Fruit fly (Drosophila melanogaster) S2 (cell line): ENCODE measurements around the gene CG44303.

ENCODE experiments used
- CG8478 ChIP-seq: fragments of >200 bp; optimal IDR thresholded peaks from 2 replicates; lab custom pipeline; 2018
- CTCF ChIP-seq, 2 experiments: fragments of >200 bp; optimal IDR thresholded peaks; 2 replicates each; lab custom pipeline; 2018

The CG44303 gene

dm6 chrX:6708580-6709199 is 21.5 kb upstream of the CG44303 start:
- no peak for TF ChIP-seq CG8478 (lab: Kevin White, UChicago)
- no peak for TF ChIP-seq CTCF (optimal IDR thresholded peaks at IDR 0.05; lab: Kevin White, UChicago)

dm6 chrX:6708138-6708537 is 20.9 kb upstream of the CG44303 start:
- no peak for TF ChIP-seq CG8478 (lab: Kevin White, UChicago)
- TF ChIP-seq CTCF (optimal IDR thresholded peaks at IDR 0.05; lab: Kevin White, UChicago), result no peak

dm6 chrX:6706570-6707306 is 19.5 kb upstream of the CG44303 start:
- TF ChIP-seq CG8478 (lab: Kevin White, UChicago) (no peak), CTCF (optimal IDR thresholded peaks at IDR 0.05; lab: Kevin White, UChicago) (no peak)

dm6 chrX:6705890-6706289 is 18.7 kb upstream of the CG44303 start:
- TF ChIP-seq CTCF (optimal IDR thresholded peaks at IDR 0.05; lab: Kevin White, UChicago), result no peak
- no peak for TF ChIP-seq CG8478 (lab: Kevin White, UChicago)

- TF ChIP-seq CTCF (optimal IDR thresholded peaks at IDR 0.05; lab: Kevin White, UChicago) (no peak), CG8478 (lab: Kevin White, UChicago) (no peak)
Measured at dm6 chrX:6705059-6705802, 18.0 kb upstream of the CG44303 start.

dm6 chrX:6703957-6704356 is 16.7 kb upstream of the CG44303 start:
- TF ChIP-seq CTCF (optimal IDR thresholded peaks at IDR 0.05; lab: Kevin White, UChicago) (no peak), CG8478 (lab: Kevin White, UChicago) (no peak)

- TF ChIP-seq CG8478 (lab: Kevin White, UChicago) (no peak), CTCF (optimal IDR thresholded peaks at IDR 0.05; lab: Kevin White, UChicago) (no peak)
Measured at dm6 chrX:6703237-6703636, 16.0 kb upstream of the CG44303 start.

- TF ChIP-seq CTCF (optimal IDR thresholded peaks at IDR 0.05; lab: Kevin White, UChicago) (no peak), CG8478 (lab: Kevin White, UChicago) (no peak)
Measured at dm6 chrX:6702591-6702990, 15.4 kb upstream of the CG44303 start.

- TF ChIP-seq CTCF (optimal IDR thresholded peaks at IDR 0.05; lab: Kevin White, UChicago) (no peak), CG8478 (lab: Kevin White, UChicago) (no peak)
Measured at dm6 chrX:6702028-6702433, 14.8 kb upstream of the CG44303 start.

dm6 chrX:6700990-6701530 is 13.8 kb upstream of the CG44303 start:
- no peak for TF ChIP-seq CTCF (optimal IDR thresholded peaks at IDR 0.05; lab: Kevin White, UChicago)
- TF ChIP-seq CG8478 (lab: Kevin White, UChicago), result no peak

dm6 chrX:6700263-6700989 is 13.2 kb upstream of the CG44303 start:
- TF ChIP-seq CG8478 (lab: Kevin White, UChicago) (no peak), CTCF (optimal IDR thresholded peaks at IDR 0.05; lab: Kevin White, UChicago) (no peak)

- TF ChIP-seq CG8478 (lab: Kevin White, UChicago) (no peak), CTCF (optimal IDR thresholded peaks at IDR 0.05; lab: Kevin White, UChicago) (no peak)
Measured at dm6 chrX:6699255-6699885, 12.2 kb upstream of the CG44303 start, which contains the start of gene CG14441. TSS of gene CG14441 (plus strand) at chrX:6699508.

dm6 chrX:6698248-6698812 is 11.1 kb upstream of the CG44303 start, which contains the start of gene CG14440:
TSS of gene CG14440 (minus strand) at chrX:6698567.
- TF ChIP-seq CG8478 (lab: Kevin White, UChicago) (no peak), CTCF (optimal IDR thresholded peaks at IDR 0.05; lab: Kevin White, UChicago) (no peak)
